Fruit fly (Drosophila melanogaster): ENCODE measurements around the gene Cpsf6.

The Cpsf6 gene

dm6 chr3L:8360643-8361110 lies 45.4 kb upstream of the Cpsf6 start, which contains the start of gene Idh (continued):
- TF ChIP-seq cg (GFP tag; optimal IDR thresholded peaks at IDR 0.05) (no peak), Meics (GFP tag; optimal IDR thresholded peaks at IDR 0.05) (peak; percentile 17), Spps (tag; optimal IDR thresholded peaks at IDR 0.05) (no peak), abd-A (tag; optimal IDR thresholded peaks at IDR 0.05) (peak; percentile 76), CG31365 (tag; optimal IDR thresholded peaks at IDR 0.05) (no peak), Doc3 (GFP tag; IDR thresholded peaks at IDR 0.05; ENCODE audit: partially characterized antibody) (no peak), btn (GFP tag; optimal IDR thresholded peaks at IDR 0.05) (no peak), CG8388 (GFP tag; optimal IDR thresholded peaks at IDR 0.05) (no peak), gro (GFP tag; optimal IDR thresholded peaks at IDR 0.05) (peak; percentile 72), CG2116 (GFP tag; optimal IDR thresholded peaks at IDR 0.05) (no peak), Hand (GFP tag; optimal IDR thresholded peaks at IDR 0.05) (peak; percentile 54), sna (GFP tag; IDR thresholded peaks at IDR 0.05; ENCODE audit: partially characterized antibody) (peak; percentile 57; the same call in 1 of the 2 replicates), tll (GFP tag; optimal IDR thresholded peaks at IDR 0.05) (no peak), CG11696 (GFP tag; IDR thresholded peaks at IDR 0.05) (no peak), CG8924 (tag; optimal IDR thresholded peaks at IDR 0.05) (peak; percentile 32), Rx (GFP tag; IDR thresholded peaks at IDR 0.05) (no peak), repo (GFP tag; optimal IDR thresholded peaks at IDR 0.05) (no peak), CG2678 (tag; optimal IDR thresholded peaks at IDR 0.05) (peak; percentile 41), Mad (GFP tag; optimal IDR thresholded peaks at IDR 0.05) (no peak), CG7357 (GFP tag; IDR thresholded peaks at IDR 0.05) (no peak), fd102C (GFP tag; optimal IDR thresholded peaks at IDR 0.05) (no peak), E2f2 (GFP tag; IDR thresholded peaks at IDR 0.05) (peak; percentile 100), zfh2 (GFP tag; optimal IDR thresholded peaks at IDR 0.05) (no peak), CG10366 (GFP tag; IDR thresholded peaks at IDR 0.05) (no peak), sens-2 (GFP tag; IDR thresholded peaks at IDR 0.05) (peak; percentile 36; the same call in 1 of the 2 replicates), CG32767 (GFP tag; IDR thresholded peaks at IDR 0.05) (no peak), CG2875 (GFP tag; optimal IDR thresholded peaks at IDR 0.05) (no peak), CG2889 (GFP tag; IDR thresholded peaks at IDR 0.05) (no peak), CG6654 (GFP tag; optimal IDR thresholded peaks at IDR 0.05) (no peak), Trl (optimal IDR thresholded peaks at IDR 0.05) (no peak), Trl (GFP tag; optimal IDR thresholded peaks at IDR 0.05) (no peak), CG17568 (GFP tag; optimal IDR thresholded peaks at IDR 0.05) (peak; percentile 35), CG10565 (GFP tag; optimal IDR thresholded peaks at IDR 0.05) (no peak), toy (GFP tag; IDR thresholded peaks at IDR 0.05) (no peak), CG9876 (GFP tag; optimal IDR thresholded peaks at IDR 0.05) (no peak), dimm (GFP tag; IDR thresholded peaks at IDR 0.05) (no peak), CG1647 (GFP tag; optimal IDR thresholded peaks at IDR 0.05) (no peak), bowl (GFP tag; IDR thresholded peaks at IDR 0.05) (no peak), Neu2 (GFP tag; optimal IDR thresholded peaks at IDR 0.05; ENCODE audit: borderline replicate concordance) (no peak), CG8944 (GFP tag; optimal IDR thresholded peaks at IDR 0.05) (no peak), CG3281 (GFP tag; optimal IDR thresholded peaks at IDR 0.05) (peak; percentile 42), ac (GFP tag; optimal IDR thresholded peaks at IDR 0.05) (no peak), twi (tag; optimal IDR thresholded peaks at IDR 0.05) (no peak), bsh (GFP tag; optimal IDR thresholded peaks at IDR 0.05) (no peak), dysf (GFP tag; IDR thresholded peaks at IDR 0.05) (no peak), dmrt99B (tag; optimal IDR thresholded peaks at IDR 0.05) (peak; percentile 21), CG12659 (GFP tag; optimal IDR thresholded peaks at IDR 0.05) (peak; percentile 24), maf-S (GFP tag; optimal IDR thresholded peaks at IDR 0.05) (no peak), lab (GFP tag; optimal IDR thresholded peaks at IDR 0.05) (peak; percentile 57), NC2α (GFP tag; optimal IDR thresholded peaks at IDR 0.05) (no peak), CG11723 (GFP tag; optimal IDR thresholded peaks at IDR 0.05) (no peak)

Data from whole organism, embryonic.